Worm (Caenorhabditis elegans) whole organism, midembryonic: ENCODE measurements around the gene F28D1.6.

Source experiments
- T22C8.4 ChIP-seq: fragments of 200-800 bp; sonication (Bioruptor generic); IDR thresholded peaks from 2 replicates; pipeline ENCODE4 v1.3.6; 2022; ENCODE audit warnings: missing genetic modification characterization, missing compliant biosample characterization
- cog-1 ChIP-seq: sonication (generic microtip); optimal IDR thresholded peaks from 2 replicates; lab custom pipeline; 2016; ENCODE audit warnings: missing genetic modification characterization, missing compliant biosample characterization
- flt-1 ChIP-seq: fragments of 200-800 bp; sonication (Bioruptor generic); IDR thresholded peaks from 2 replicates; pipeline ENCODE4 v1.3.6; 2022; ENCODE audit warnings: missing genetic modification characterization, missing compliant biosample characterization
- klf-2 ChIP-seq: fragments of 200-800 bp; sonication (Bioruptor generic); conservative IDR thresholded peaks from 2 replicates; pipeline ENCODE4 v1.3.6; 2022; ENCODE audit warnings: missing genetic modification reagents, missing genetic modification characterization, missing compliant biosample characterization
- med-1 ChIP-seq: sonication (generic microtip); optimal IDR thresholded peaks from 2 replicates; lab custom pipeline; 2017; ENCODE audit warnings: missing genetic modification characterization, mild to moderate bottlenecking, missing compliant biosample characterization, antibody characterized with exemption, missing genetic modification reagents; ENCODE audit not compliant: insufficient read depth
- ref-1 ChIP-seq: fragments of 200-800 bp; sonication (Bioruptor generic); conservative IDR thresholded peaks from 2 replicates; pipeline ENCODE4 v1.3.6; 2022; ENCODE audit warnings: missing genetic modification reagents, missing genetic modification characterization, missing compliant biosample characterization
- tab-1 ChIP-seq: fragments of 200-800 bp; sonication (Bioruptor generic); IDR thresholded peaks from 2 replicates; pipeline ENCODE4 v1.3.6; 2022; ENCODE audit warnings: missing genetic modification characterization, missing compliant biosample characterization
- ztf-23 ChIP-seq: fragments of 200-800 bp; sonication (Bioruptor generic); IDR thresholded peaks from 2 replicates; pipeline ENCODE4 v1.3.6; 2022; ENCODE audit warnings: missing genetic modification reagents, missing genetic modification characterization, missing compliant biosample characterization
- ztf-29 ChIP-seq: fragments of 200-800 bp; sonication (Bioruptor generic); IDR thresholded peaks from 2 replicates; pipeline ENCODE4 v1.3.6; 2022; ENCODE audit warnings: missing genetic modification reagents, missing genetic modification characterization, missing compliant biosample characterization

F28D1.6 gene

DNA sequence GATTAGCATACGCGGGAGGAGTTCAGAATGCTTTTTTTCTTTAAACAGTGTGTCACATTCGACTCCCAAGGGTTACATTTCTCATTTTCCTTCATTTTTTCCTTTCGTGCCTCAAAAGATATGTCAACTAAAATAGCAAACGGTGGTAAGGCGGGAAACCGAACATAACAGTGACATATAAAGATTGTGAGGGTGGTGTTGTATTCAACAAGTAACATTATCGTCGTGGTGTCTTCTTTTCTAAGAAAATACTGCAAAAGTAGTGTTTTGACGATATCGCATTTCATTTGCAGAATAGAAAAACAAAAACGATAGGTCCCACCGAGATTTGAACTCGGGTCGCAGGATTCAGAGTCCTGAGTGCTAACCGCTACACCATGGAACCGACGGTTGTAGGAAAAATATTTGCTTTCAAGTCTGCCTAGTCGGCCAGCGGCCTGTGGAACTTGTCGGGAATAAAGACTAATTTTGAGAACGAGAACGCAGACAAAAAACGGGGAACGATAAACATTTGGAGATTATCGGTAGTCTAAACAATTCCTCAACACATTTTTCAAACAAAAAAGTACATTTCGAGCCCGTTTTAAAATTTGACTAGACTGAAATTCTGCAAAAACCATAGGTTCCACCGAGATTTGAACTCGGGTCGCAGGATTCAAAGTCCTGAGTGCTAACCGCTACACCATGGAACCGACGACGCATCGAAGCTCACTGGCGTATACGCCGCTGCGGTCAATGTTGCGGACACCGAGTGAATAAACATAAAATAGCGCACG is 31.9 kb upstream of the F28D1.6 start:
- TF ChIP-seq T22C8.4 (peak; percentile 53; the same call in 1 of the 2 replicates), ztf-29 (GFP tag; lab: Robert Waterston, UW) (no peak), flt-1 (GFP tag; lab: Robert Waterston, UW) (peak; percentile 66), ref-1 (GFP tag; lab: Robert Waterston, UW) (0 out of 2 replicates have a peak, but pooled peaks have one; percentile 5), med-1 (peak; percentile 23), cog-1 (no peak), tab-1 (GFP tag; lab: Robert Waterston, UW) (peak; percentile 52; the same call in 1 of the 2 replicates), klf-2 (GFP tag; lab: Robert Waterston, UW) (no peak), ztf-23 (GFP tag; lab: Robert Waterston, UW) (0 out of 2 replicates have a peak, but pooled peaks have one; percentile 38)

- TF ChIP-seq tab-1 (GFP tag; lab: Robert Waterston, UW) (no peak), ztf-23 (GFP tag; lab: Robert Waterston, UW) (no peak), flt-1 (GFP tag; lab: Robert Waterston, UW) (no peak), ref-1 (GFP tag; lab: Robert Waterston, UW) (no peak), T22C8.4 (no peak), cog-1 (no peak), ztf-29 (GFP tag; lab: Robert Waterston, UW) (no peak), klf-2 (GFP tag; lab: Robert Waterston, UW) (no peak), med-1 (no peak)
Measured at ce11 chrIV:12414601-12415000, 29.6 kb upstream of the F28D1.6 start.

DNA sequence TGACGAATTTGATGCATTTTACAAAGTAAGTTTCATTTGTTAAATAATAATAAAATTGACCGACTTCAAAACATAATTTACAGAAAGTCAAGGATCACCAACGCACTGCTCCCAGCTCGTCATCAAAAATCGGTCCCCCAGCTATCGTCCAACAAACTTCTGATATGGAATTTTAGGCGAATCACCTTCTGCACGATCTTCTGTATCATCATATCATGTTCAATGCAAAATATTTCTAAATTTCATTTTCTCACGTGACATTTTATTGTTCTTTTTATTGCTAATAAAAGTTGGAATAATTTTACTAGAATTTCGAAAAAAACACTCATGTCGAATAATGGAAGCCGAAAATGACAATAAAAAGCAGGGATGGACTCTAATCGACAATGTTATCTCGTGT is 25.2 kb upstream of the F28D1.6 start, which contains the start of gene acl-13:
acl-13 (plus strand) TSS at position 301 of the 400 bp plus-strand sequence.
- TF ChIP-seq ztf-29 (GFP tag; lab: Robert Waterston, UW) (no peak), cog-1 (no peak), ztf-23 (GFP tag; lab: Robert Waterston, UW) (no peak), flt-1 (GFP tag; lab: Robert Waterston, UW) (no peak), med-1 (no peak), klf-2 (GFP tag; lab: Robert Waterston, UW) (no peak), tab-1 (GFP tag; lab: Robert Waterston, UW) (no peak), ref-1 (GFP tag; lab: Robert Waterston, UW) (no peak), T22C8.4 (no peak)

DNA sequence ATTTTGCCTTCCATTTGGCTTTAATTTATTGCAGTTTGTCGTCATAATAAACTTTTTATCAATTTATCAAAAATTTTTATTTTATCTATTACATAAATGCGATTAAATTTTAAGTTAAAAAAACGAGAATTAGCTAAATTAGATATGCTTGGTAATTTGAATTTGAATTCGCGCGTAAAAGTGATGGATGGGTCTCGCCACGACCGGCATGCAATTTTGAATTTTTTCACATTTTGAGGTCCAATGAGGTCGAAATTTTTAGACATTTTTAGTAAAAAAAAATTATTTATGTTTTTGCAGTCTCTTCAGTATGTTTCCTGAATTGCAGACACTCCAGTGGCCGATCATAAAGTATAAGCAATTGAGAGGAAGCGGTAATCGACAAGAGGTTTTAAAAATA is 23.7 kb upstream of the F28D1.6 start, which contains the start of gene dsb-1:
dsb-1 (plus strand) TSS at position 301 of the 400 bp plus-strand sequence.
- TF ChIP-seq ztf-23 (GFP tag; lab: Robert Waterston, UW): no peak
- TF ChIP-seq T22C8.4: no peak
- no peak for TF ChIP-seq ztf-29 (GFP tag; lab: Robert Waterston, UW)
- TF ChIP-seq flt-1 (GFP tag; lab: Robert Waterston, UW): no peak
- TF ChIP-seq cog-1: no peak

DNA sequence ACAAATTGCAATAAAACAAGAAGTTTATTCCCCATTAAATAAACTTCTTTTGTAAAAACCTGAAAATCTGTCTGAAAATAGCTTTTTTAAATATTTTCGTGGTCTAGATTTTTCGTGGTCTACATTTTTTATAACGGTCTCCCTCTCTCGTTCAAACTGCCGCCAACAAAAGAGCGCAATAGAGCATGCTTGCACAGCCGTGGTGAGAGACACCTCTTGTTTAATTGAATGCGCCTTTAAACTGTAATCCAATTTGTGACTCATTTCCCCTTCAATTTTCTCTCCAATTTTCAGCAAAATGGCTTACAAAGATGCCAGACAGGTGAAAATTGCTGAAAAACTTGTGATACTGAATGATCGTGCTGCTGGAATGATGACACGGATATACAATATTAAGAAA is 19.2 kb upstream of the F28D1.6 start, which contains the start of gene gex-3:
gex-3 (plus strand) TSS at position 295 of the 400 bp plus-strand sequence.
- TF ChIP-seq tab-1 (GFP tag; lab: Robert Waterston, UW) (no peak), ztf-29 (GFP tag; lab: Robert Waterston, UW) (no peak), med-1 (no peak), cog-1 (peak; percentile 47)

ce11 chrIV:12403440-12403839 is 18.5 kb upstream of the F28D1.6 start:
- no peak for TF ChIP-seq ref-1 (GFP tag; lab: Robert Waterston, UW)
- no peak for TF ChIP-seq klf-2 (GFP tag; lab: Robert Waterston, UW)
- no peak for TF ChIP-seq flt-1 (GFP tag; lab: Robert Waterston, UW)
- TF ChIP-seq ztf-29 (GFP tag; lab: Robert Waterston, UW): no peak
- TF ChIP-seq ztf-23 (GFP tag; lab: Robert Waterston, UW): no peak
- TF ChIP-seq med-1: no peak
- TF ChIP-seq tab-1 (GFP tag; lab: Robert Waterston, UW): no peak
- no peak for TF ChIP-seq T22C8.4
- TF ChIP-seq cog-1: no peak

DNA sequence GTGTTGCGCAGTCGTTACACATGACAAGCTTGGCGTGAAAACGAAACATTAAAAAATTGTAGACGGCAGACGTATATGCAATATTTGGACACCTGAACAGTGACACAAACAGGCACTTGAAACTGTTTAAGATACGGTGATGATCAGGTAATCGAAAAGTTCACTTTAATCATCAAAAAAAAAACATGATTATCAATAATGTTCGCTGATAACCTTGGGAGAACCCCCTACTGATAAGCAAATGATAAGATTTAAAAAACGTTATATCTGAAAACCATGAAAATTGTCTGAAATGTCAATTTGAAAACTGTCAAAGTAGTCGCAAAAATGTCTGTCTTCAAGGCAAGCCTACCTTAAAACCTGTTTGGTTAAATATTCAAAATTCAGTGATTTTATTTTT is 15.0 kb upstream of the F28D1.6 start:
- TF ChIP-seq ztf-23 (GFP tag; lab: Robert Waterston, UW): no peak
- no peak for TF ChIP-seq cog-1
- TF ChIP-seq klf-2 (GFP tag; lab: Robert Waterston, UW): no peak
- no peak for TF ChIP-seq ref-1 (GFP tag; lab: Robert Waterston, UW)
- TF ChIP-seq ztf-29 (GFP tag; lab: Robert Waterston, UW): no peak
- TF ChIP-seq T22C8.4: no peak
- no peak for TF ChIP-seq med-1
- TF ChIP-seq tab-1 (GFP tag; lab: Robert Waterston, UW): no peak
- no peak for TF ChIP-seq flt-1 (GFP tag; lab: Robert Waterston, UW)

- TF ChIP-seq flt-1 (GFP tag; lab: Robert Waterston, UW) (no peak), ztf-23 (GFP tag; lab: Robert Waterston, UW) (no peak), tab-1 (GFP tag; lab: Robert Waterston, UW) (no peak), ref-1 (GFP tag; lab: Robert Waterston, UW) (no peak), ztf-29 (GFP tag; lab: Robert Waterston, UW) (no peak), cog-1 (no peak), T22C8.4 (no peak), med-1 (no peak), klf-2 (GFP tag; lab: Robert Waterston, UW) (no peak)
Measured at ce11 chrIV:12398437-12398836, 13.5 kb upstream of the F28D1.6 start, which contains the start of gene acs-20. Gene acs-20 (minus strand): TSS chrIV:12398706.

DNA sequence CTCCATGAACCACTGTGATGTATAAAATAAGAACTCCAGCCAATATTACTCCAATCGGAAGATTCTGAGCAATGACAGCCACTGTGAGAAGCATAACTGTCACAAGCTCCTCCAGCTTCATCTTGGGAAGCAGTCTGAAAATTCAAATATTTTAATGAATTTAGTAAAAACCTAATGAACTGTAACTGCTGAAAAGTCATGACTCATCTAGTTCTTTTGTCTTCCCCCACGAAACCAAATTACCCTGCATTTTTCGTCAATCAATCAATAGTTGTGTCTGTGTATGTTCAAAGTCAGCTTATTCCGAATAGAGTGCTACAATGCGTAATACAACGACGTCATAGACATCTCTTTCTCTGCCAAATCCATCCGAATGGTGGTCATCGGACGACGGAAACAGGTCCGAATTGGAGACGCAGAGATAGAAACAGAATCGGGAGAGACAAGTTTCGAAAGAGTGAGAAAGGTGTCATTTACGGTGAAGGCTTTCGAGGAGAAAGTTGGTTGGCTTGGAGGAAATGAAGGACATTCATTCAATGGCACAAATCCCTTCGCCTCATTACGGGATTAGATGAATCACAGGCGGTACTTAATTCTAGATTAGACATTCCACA is 11.8 kb upstream of the F28D1.6 start:
- TF ChIP-seq T22C8.4: no peak
- no peak for TF ChIP-seq ref-1 (GFP tag; lab: Robert Waterston, UW)
